Fruit fly (Drosophila melanogaster) whole organism, embryonic: Measurements from ENCODE around the gene CG8568.
A peak's percentile ranks its signal among the peaks of the same experiment; 100 is the strongest.

Experiments used
- Blimp-1 ChIP-seq: fragments of 200-800 bp; sonication (Bioruptor generic); optimal IDR thresholded peaks from 3 replicates; lab custom pipeline; 2018; ENCODE audit warnings: missing biosample characterization, missing genetic modification characterization, mild to moderate bottlenecking, moderate library complexity, missing genetic modification reagents
- CG10654 ChIP-seq: fragments of 200-800 bp; sonication (Bioruptor generic); optimal IDR thresholded peaks from 2 replicates; lab custom pipeline; 2016; ENCODE audit warnings: missing biosample characterization, missing genetic modification characterization
- CG11247 ChIP-seq: fragments of 200-800 bp; sonication (Bioruptor generic); IDR thresholded peaks from 2 replicates; pipeline ENCODE4 v1.3.6; 2022; ENCODE audit warnings: missing biosample characterization, missing genetic modification characterization
- CG12391 ChIP-seq: fragments of 200-800 bp; sonication (Bioruptor generic); optimal IDR thresholded peaks from 3 replicates; lab custom pipeline; 2018; ENCODE audit warnings: missing biosample characterization, mild to moderate bottlenecking, missing genetic modification characterization, moderate library complexity
- CG13424 ChIP-seq: fragments of 200-800 bp; sonication (Bioruptor generic); optimal IDR thresholded peaks from 2 replicates; lab custom pipeline; 2019; ENCODE audit warnings: missing biosample characterization, mild to moderate bottlenecking, missing genetic modification characterization, moderate library complexity
- CG14710 ChIP-seq: fragments of 200-800 bp; sonication (Bioruptor generic); optimal IDR thresholded peaks from 3 replicates; lab custom pipeline; 2019; ENCODE audit warnings: missing biosample characterization, mild to moderate bottlenecking, missing genetic modification characterization, moderate library complexity
- CG15696 ChIP-seq: fragments of 200-800 bp; sonication (Bioruptor generic); optimal IDR thresholded peaks from 2 replicates; lab custom pipeline; 2019; ENCODE audit warnings: missing biosample characterization, mild to moderate bottlenecking, missing genetic modification characterization, moderate library complexity
- CG16815 ChIP-seq: fragments of 200-800 bp; sonication (Bioruptor generic); optimal IDR thresholded peaks from 3 replicates; lab custom pipeline; 2017; ENCODE audit warnings: missing biosample characterization, mild to moderate bottlenecking, missing genetic modification characterization
- CG17361 ChIP-seq: fragments of 200-800 bp; sonication (Bioruptor generic); IDR thresholded peaks from 3 replicates; pipeline ENCODE4 v1.3.6; 2022; ENCODE audit warnings: missing biosample characterization, missing genetic modification characterization
- CG18262 ChIP-seq: fragments of 200-800 bp; optimal IDR thresholded peaks from 3 replicates; lab custom pipeline; 2019; ENCODE audit warnings: missing biosample characterization, mild to moderate bottlenecking, missing genetic modification characterization, moderate library complexity
- CG30431 ChIP-seq: fragments of 200-800 bp; sonication (Bioruptor generic); optimal IDR thresholded peaks from 2 replicates; lab custom pipeline; 2017; ENCODE audit warnings: missing biosample characterization, missing genetic modification characterization
- CG42726 ChIP-seq: fragments of 200-800 bp; sonication (Bioruptor generic); IDR thresholded peaks from 2 replicates; pipeline ENCODE4 v1.3.6; 2022; ENCODE audit warnings: missing biosample characterization, missing genetic modification characterization; ENCODE audit not compliant: partially characterized antibody
- CG6689 ChIP-seq: fragments of 200-800 bp; sonication (Bioruptor generic); IDR thresholded peaks from 2 replicates; pipeline ENCODE4 v1.3.6; 2022; ENCODE audit warnings: missing biosample characterization, missing genetic modification characterization
- CG7556 ChIP-seq: fragments of 200-800 bp; sonication (Bioruptor generic); optimal IDR thresholded peaks from 2 replicates; lab custom pipeline; 2017; ENCODE audit warnings: missing biosample characterization, mild to moderate bottlenecking, missing genetic modification characterization
- CG8388 ChIP-seq: fragments of 200-800 bp; sonication (Bioruptor generic); optimal IDR thresholded peaks from 2 replicates; lab custom pipeline; 2019; ENCODE audit warnings: missing biosample characterization, mild to moderate bottlenecking, missing genetic modification characterization, moderate library complexity
- CG9437 ChIP-seq: fragments of 200-800 bp; sonication (Bioruptor generic); optimal IDR thresholded peaks from 2 replicates; lab custom pipeline; 2018; ENCODE audit warnings: missing biosample characterization, mild to moderate bottlenecking, missing genetic modification characterization
- CG9727 ChIP-seq: fragments of 200-800 bp; sonication (Bioruptor generic); optimal IDR thresholded peaks from 3 replicates; lab custom pipeline; 2017; ENCODE audit warnings: missing biosample characterization, mild to moderate bottlenecking, missing genetic modification characterization
- CTCF ChIP-seq: fragments of 200-800 bp; sonication (Bioruptor generic); optimal IDR thresholded peaks from 2 replicates; lab custom pipeline; 2017; ENCODE audit warnings: missing biosample characterization, mild to moderate bottlenecking, missing genetic modification characterization, moderate library complexity
- D ChIP-seq, 2 experiments: fragments of 200-800 bp in 1 of 2; fragments of >200 bp in 1 of 2; sonication (Bioruptor generic) in 1 of 2; optimal IDR thresholded peaks; 2 replicates in 1 of 2; 3 replicates in 1 of 2; lab custom pipeline; 2017; ENCODE audit warnings: mild to moderate bottlenecking in 1 of 2, missing biosample characterization in 1 of 2, missing genetic modification characterization in 1 of 2, missing genetic modification reagents in 1 of 2
- D19A ChIP-seq: fragments of 200-800 bp; optimal IDR thresholded peaks from 3 replicates; lab custom pipeline; 2019; ENCODE audit warnings: missing biosample characterization, mild to moderate bottlenecking, missing genetic modification characterization, moderate library complexity
- Hey ChIP-seq: fragments of 200-800 bp; sonication (Bioruptor generic); optimal IDR thresholded peaks from 3 replicates; lab custom pipeline; 2018; ENCODE audit warnings: missing biosample characterization, mild to moderate bottlenecking, missing genetic modification characterization
- Hr3 ChIP-seq: fragments of 200-800 bp; sonication (Bioruptor generic); optimal IDR thresholded peaks from 3 replicates; lab custom pipeline; 2016; ENCODE audit warnings: missing biosample characterization, missing genetic modification characterization
- Med ChIP-seq: fragments of 200-800 bp; sonication (Bioruptor generic); peaks from one replicate; lab custom pipeline; 2016; ENCODE audit warnings: missing biosample characterization, missing genetic modification characterization, mild to moderate bottlenecking, inconsistent platforms, moderate library complexity
- PHDP ChIP-seq: fragments of 200-800 bp; sonication (Bioruptor generic); optimal IDR thresholded peaks from 3 replicates; lab custom pipeline; 2018; ENCODE audit warnings: missing biosample characterization, mild to moderate bottlenecking, missing genetic modification characterization, moderate library complexity
- Ptx1 ChIP-seq: fragments of 200-800 bp; sonication (Bioruptor generic); IDR thresholded peaks from 2 replicates; pipeline ENCODE4 v1.3.6; 2022; ENCODE audit warnings: missing biosample characterization, missing genetic modification characterization
- Spps ChIP-seq: fragments of 200-800 bp; sonication (Bioruptor generic); optimal IDR thresholded peaks from 2 replicates; lab custom pipeline; 2018; ENCODE audit warnings: missing biosample characterization, mild to moderate bottlenecking, missing genetic modification characterization
- Xrp1 ChIP-seq: fragments of 200-800 bp; sonication (Bioruptor generic); IDR thresholded peaks from 2 replicates; pipeline ENCODE4 v1.3.6; 2022; ENCODE audit warnings: missing biosample characterization, missing genetic modification characterization
- ac ChIP-seq: fragments of 200-800 bp; sonication (Bioruptor generic); optimal IDR thresholded peaks from 3 replicates; lab custom pipeline; 2017; ENCODE audit warnings: missing biosample characterization, mild to moderate bottlenecking, missing genetic modification characterization
- ara ChIP-seq: fragments of 200-800 bp; sonication (Bioruptor generic); IDR thresholded peaks from 2 replicates; pipeline ENCODE4 v1.3.6; 2022; ENCODE audit warnings: missing biosample characterization, missing genetic modification characterization
- bcd ChIP-seq: fragments of 200-800 bp; sonication (Bioruptor generic); optimal IDR thresholded peaks from 2 replicates; lab custom pipeline; 2017; ENCODE audit warnings: missing biosample characterization, mild to moderate bottlenecking, missing genetic modification characterization
- bigmax ChIP-seq: fragments of 200-800 bp; sonication (Bioruptor generic); optimal IDR thresholded peaks from 2 replicates; lab custom pipeline; 2018; ENCODE audit warnings: missing biosample characterization, mild to moderate bottlenecking, missing genetic modification characterization
- croc ChIP-seq: fragments of 200-800 bp; sonication (Bioruptor generic); conservative IDR thresholded peaks from 3 replicates; pipeline ENCODE4 v1.3.6; 2022; ENCODE audit warnings: missing biosample characterization, missing genetic modification characterization
- en ChIP-seq: fragments of 200-800 bp; sonication (Bioruptor generic); optimal IDR thresholded peaks from 2 replicates; lab custom pipeline; 2016; ENCODE audit warnings: missing biosample characterization, missing genetic modification characterization
- fd96Cb ChIP-seq: fragments of 200-800 bp; sonication (Bioruptor generic); optimal IDR thresholded peaks from 2 replicates; lab custom pipeline; 2018; ENCODE audit warnings: missing biosample characterization, mild to moderate bottlenecking, missing genetic modification characterization, moderate library complexity
- gcm ChIP-seq: fragments of 200-800 bp; sonication (Bioruptor generic); optimal IDR thresholded peaks from 2 replicates; lab custom pipeline; 2019; ENCODE audit warnings: missing biosample characterization, mild to moderate bottlenecking, missing genetic modification characterization, moderate library complexity
- gem ChIP-seq: fragments of 200-800 bp; sonication (Bioruptor generic); optimal IDR thresholded peaks from 2 replicates; lab custom pipeline; 2019; ENCODE audit warnings: missing biosample characterization, mild to moderate bottlenecking, missing genetic modification characterization, moderate library complexity
- gsb-n ChIP-seq: fragments of 200-800 bp; sonication (Bioruptor generic); optimal IDR thresholded peaks from 3 replicates; lab custom pipeline; 2018; ENCODE audit warnings: missing biosample characterization, mild to moderate bottlenecking, missing genetic modification characterization
- her ChIP-seq: fragments of 200-800 bp; sonication (Bioruptor generic); optimal IDR thresholded peaks from 2 replicates; lab custom pipeline; 2016; ENCODE audit warnings: missing biosample characterization, missing genetic modification characterization
- oc ChIP-seq: fragments of 200-800 bp; sonication (Bioruptor generic); optimal IDR thresholded peaks from 2 replicates; lab custom pipeline; 2018; ENCODE audit warnings: missing biosample characterization, mild to moderate bottlenecking, missing genetic modification characterization, moderate library complexity
- pan ChIP-seq, 4 experiments: fragments of >200 bp in 3 of 4; fragments of 200-800 bp in 1 of 4; sonication (Bioruptor generic) in 1 of 4; optimal IDR thresholded peaks in 3 of 4; IDR thresholded peaks in 1 of 4; 2 replicates each; pipeline versions ENCODE4 v1.3.6 to Lab custom; 2017 to 2022; ENCODE audit warnings: missing biosample characterization in 2 of 4, missing genetic modification characterization in 2 of 4, mixed read lengths in 1 of 4
- pzg ChIP-seq: fragments of 200-800 bp; sonication (Bioruptor generic); optimal IDR thresholded peaks from 3 replicates; lab custom pipeline; 2018; ENCODE audit warnings: missing biosample characterization, mild to moderate bottlenecking, missing genetic modification characterization, moderate library complexity
- rib ChIP-seq: fragments of 200-800 bp; sonication (Bioruptor generic); IDR thresholded peaks from 2 replicates; pipeline ENCODE4 v1.3.6; 2022; ENCODE audit warnings: missing biosample characterization, missing genetic modification characterization
- ro ChIP-seq: fragments of 200-800 bp; sonication (Bioruptor generic); IDR thresholded peaks from 2 replicates; pipeline ENCODE4 v1.3.6; 2022; ENCODE audit warnings: missing biosample characterization, missing genetic modification characterization
- row ChIP-seq: fragments of 200-800 bp; sonication (Bioruptor generic); IDR thresholded peaks from 3 replicates; pipeline ENCODE4 v1.3.6; 2022; ENCODE audit warnings: missing biosample characterization, missing genetic modification characterization

The CG8568 gene

DNA sequence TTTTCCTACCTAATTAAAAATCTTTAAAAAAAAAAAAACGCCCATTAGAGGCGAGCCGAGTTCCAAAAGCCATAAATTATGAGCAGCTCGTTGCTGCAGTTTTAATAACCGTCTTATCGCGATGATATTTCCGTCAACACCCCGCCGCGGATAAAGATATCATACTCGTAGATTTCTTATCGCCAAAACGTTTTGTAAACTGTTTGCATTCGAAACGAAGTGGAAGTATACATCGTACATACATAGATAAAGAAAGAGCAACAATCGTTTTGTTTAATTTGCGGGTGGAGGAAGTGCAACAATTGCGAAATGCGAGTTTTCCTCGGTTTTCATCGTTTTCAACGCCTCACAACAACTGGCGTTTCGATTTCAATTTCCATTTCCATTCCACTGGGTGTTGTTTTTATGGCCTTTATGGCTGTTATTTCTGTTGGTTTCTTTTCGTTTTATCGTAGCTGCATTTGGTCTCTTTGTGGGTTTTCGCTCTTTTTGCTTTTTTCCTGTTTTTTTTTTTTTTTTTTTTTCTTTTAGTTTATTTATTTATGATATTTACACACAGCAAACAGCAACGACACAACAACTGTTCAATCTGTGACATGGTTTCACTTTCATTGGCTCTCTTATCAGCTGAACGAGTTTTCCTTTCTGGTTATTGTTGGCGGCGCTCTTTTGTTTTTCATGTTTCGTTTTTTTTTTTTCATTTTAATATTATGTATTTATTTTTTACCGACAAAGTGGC, 20.8 kb upstream of the CG8568 start (continued):
- no peak for TF ChIP-seq her

DNA sequence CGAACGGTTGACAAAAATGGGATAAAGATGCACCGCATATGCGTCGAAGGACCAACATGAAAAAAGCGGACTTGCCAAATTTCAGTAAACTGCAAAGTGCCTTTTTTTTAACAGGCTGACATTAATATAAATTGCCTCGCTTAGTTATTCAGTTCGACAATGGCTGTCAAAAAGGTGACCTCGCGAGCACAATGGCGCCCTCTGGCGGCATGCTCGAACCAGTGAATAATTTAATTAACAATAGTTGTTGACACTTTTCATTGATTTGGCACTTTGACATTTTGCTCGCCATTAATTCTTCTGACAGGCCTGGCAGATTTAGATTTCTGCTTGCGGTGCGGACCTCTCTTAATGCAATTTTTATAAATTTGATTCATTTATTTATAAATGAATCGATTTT, 20.1 kb upstream of the CG8568 start:
- TF ChIP-seq Med (GFP tag; lab: Kevin White, UChicago) (peak; percentile 19), Hey (tag; lab: Kevin White, UChicago) (no peak), CTCF (peak; percentile 86)
- TF ChIP-seq, all 482 proteins: peak for 2

DNA sequence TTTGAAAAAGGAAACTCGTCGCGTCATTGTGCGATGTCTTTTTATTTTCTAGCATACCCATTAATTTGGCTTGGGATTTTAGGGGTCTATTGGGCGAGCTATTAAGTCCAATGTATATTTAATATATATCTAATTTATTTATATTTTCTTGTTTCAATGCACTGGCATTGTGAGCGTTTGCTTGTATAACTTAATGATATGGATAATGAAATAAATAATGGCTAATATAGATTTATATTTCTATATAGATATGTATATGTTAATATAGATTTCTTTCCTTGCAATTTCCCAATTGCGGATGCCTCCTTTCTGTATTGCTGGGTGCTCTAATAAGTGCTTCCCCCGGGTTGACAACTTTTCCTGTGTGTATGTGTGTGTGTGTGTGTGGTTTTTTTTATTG, 19.2 kb upstream of the CG8568 start:
- TF ChIP-seq fd96Cb (tag; lab: Kevin White, UChicago): peak; percentile 50
- peak; percentile 34 for TF ChIP-seq gcm (GFP tag; lab: Kevin White, UChicago)
- TF ChIP-seq CG17361 (GFP tag; lab: Robert Waterston, UW): peak; percentile 80
- TF ChIP-seq CG9727 (GFP tag; lab: Kevin White, UChicago): peak; percentile 37
- peak; percentile 54; the same call in 1 of the 2 replicates for TF ChIP-seq Xrp1 (GFP tag; lab: Robert Waterston, UW)
- TF ChIP-seq CG11247: no peak
- TF ChIP-seq ara (GFP tag; lab: Robert Waterston, UW): 0 out of 2 replicates have a peak, but pooled peaks have one; percentile 4
- peak; percentile 10; the same call in 1 of the 2 replicates for TF ChIP-seq ro (GFP tag; lab: Robert Waterston, UW)
- TF ChIP-seq gsb-n (tag; lab: Kevin White, UChicago): peak; percentile 34
- TF ChIP-seq CG15696 (tag; lab: Kevin White, UChicago): peak; percentile 26
- TF ChIP-seq ac (GFP tag; lab: Kevin White, UChicago): no peak
- peak; percentile 65 for TF ChIP-seq gem (tag; lab: Kevin White, UChicago)
- peak; percentile 49 for TF ChIP-seq Blimp-1 (GFP tag; lab: Kevin White, UChicago)
- TF ChIP-seq row (GFP tag; lab: Robert Waterston, UW): peak; percentile 28; the same call in 1 of the 3 replicates
- TF ChIP-seq bcd (GFP tag; lab: Kevin White, UChicago): no peak
- TF ChIP-seq CG16815 (GFP tag; lab: Kevin White, UChicago): peak; percentile 35
- peak; percentile 39 for TF ChIP-seq CG30431 (GFP tag; lab: Kevin White, UChicago)
- TF ChIP-seq CG13424 (tag; lab: Kevin White, UChicago): peak; percentile 25
- TF ChIP-seq CTCF: no peak
- TF ChIP-seq CG18262 (tag; lab: Kevin White, UChicago): peak; percentile 77
- TF ChIP-seq CG7556: peak; percentile 27
- peak; percentile 2 for TF ChIP-seq oc
- peak; percentile 11 for TF ChIP-seq CG9437 (GFP tag; lab: Kevin White, UChicago)
- peak; percentile 45; the same call in 2 of the 3 replicates for TF ChIP-seq croc (GFP tag; lab: Robert Waterston, UW)
- no peak for TF ChIP-seq D (optimal IDR thresholded peaks at IDR 0.05; lab: Kevin White, UChicago)
- TF ChIP-seq D (GFP tag; optimal IDR thresholded peaks at IDR 0.05; lab: Kevin White, UChicago): peak; percentile 65
- 0 out of 2 replicates have a peak, but pooled peaks have one; percentile 8 for TF ChIP-seq Ptx1
- TF ChIP-seq CG6689: 0 out of 2 replicates have a peak, but pooled peaks have one; percentile 24
- peak; percentile 48 for TF ChIP-seq CG8388 (GFP tag; lab: Kevin White, UChicago)
- no peak for TF ChIP-seq bigmax (GFP tag; lab: Kevin White, UChicago)
- TF ChIP-seq pan (optimal IDR thresholded peaks at IDR 0.05; lab: Kevin White, UChicago): peak in 1 of 2 experiments; percentile 1
- no peak for TF ChIP-seq pan (GFP tag; optimal IDR thresholded peaks at IDR 0.05 in 1 of 2, IDR thresholded peaks at IDR 0.05 in 1 of 2)
- TF ChIP-seq D19A (tag; lab: Kevin White, UChicago): peak; percentile 30
- TF ChIP-seq en (GFP tag; lab: Kevin White, UChicago): no peak
- no peak for TF ChIP-seq CG10654
- TF ChIP-seq CG14710: peak; percentile 54
- no peak for TF ChIP-seq rib (GFP tag; lab: Robert Waterston, UW)
- TF ChIP-seq Spps: peak; percentile 30
- peak; percentile 55 for TF ChIP-seq CG12391 (tag; lab: Kevin White, UChicago)
- TF ChIP-seq pzg: no peak
- TF ChIP-seq Hr3 (GFP tag; lab: Kevin White, UChicago): peak; percentile 10
- TF ChIP-seq PHDP (tag; lab: Kevin White, UChicago): no peak
- no peak for TF ChIP-seq CG42726
